Fruit fly (Drosophila melanogaster): ENCODE data around the gene Hsp26.

The Hsp26 gene

DNA sequence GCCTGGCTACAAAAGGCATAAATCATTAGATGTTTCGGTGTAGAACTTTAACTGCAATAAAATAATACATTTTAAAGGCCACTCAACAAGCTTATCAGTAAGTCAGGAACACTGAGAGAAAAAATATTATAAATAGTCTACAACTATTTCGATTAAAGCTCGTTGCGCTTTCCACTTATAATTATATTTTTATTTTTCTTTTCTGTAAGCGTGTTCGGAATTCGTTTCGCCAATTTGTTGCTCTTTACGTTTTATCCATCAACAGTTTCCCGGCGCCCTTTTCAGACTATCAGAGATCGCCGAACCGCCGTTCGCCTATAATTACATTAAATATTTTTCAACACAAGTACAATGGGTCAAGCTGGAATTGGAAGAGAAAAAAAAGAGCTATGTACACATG is 38.2 kb downstream of the Hsp26 start (continued):
- no peak for TF ChIP-seq slp2 (GFP tag; optimal IDR thresholded peaks at IDR 0.05)
- TF ChIP-seq D19A (tag; optimal IDR thresholded peaks at IDR 0.05): peak; percentile 21
- TF ChIP-seq row (GFP tag; IDR thresholded peaks at IDR 0.05): peak; percentile 56
- TF ChIP-seq rib (GFP tag; IDR thresholded peaks at IDR 0.05): no peak
- TF ChIP-seq ssp (GFP tag; IDR thresholded peaks at IDR 0.05): no peak
- TF ChIP-seq her (GFP tag; optimal IDR thresholded peaks at IDR 0.05): no peak
- peak; percentile 43 for TF ChIP-seq slbo (GFP tag; IDR thresholded peaks at IDR 0.05)
- TF ChIP-seq CG2678 (tag; optimal IDR thresholded peaks at IDR 0.05): no peak
- TF ChIP-seq Optix (GFP tag; IDR thresholded peaks at IDR 0.05): no peak
- TF ChIP-seq Dip2 (GFP tag; IDR thresholded peaks at IDR 0.05): no peak
- no peak for TF ChIP-seq amos (GFP tag; IDR thresholded peaks at IDR 0.05; ENCODE audit: partially characterized antibody)
- no peak for TF ChIP-seq hbn (GFP tag; IDR thresholded peaks at IDR 0.05; ENCODE audit: partially characterized antibody)
- TF ChIP-seq CG11504 (tag; optimal IDR thresholded peaks at IDR 0.05): peak; percentile 2
- no peak for TF ChIP-seq Hsf (GFP tag; optimal IDR thresholded peaks at IDR 0.05)
- no peak for TF ChIP-seq gro (GFP tag; optimal IDR thresholded peaks at IDR 0.05)
- TF ChIP-seq grau (tag; optimal IDR thresholded peaks at IDR 0.05): peak; percentile 7
- TF ChIP-seq CG11085 (GFP tag; IDR thresholded peaks at IDR 0.05): no peak
- TF ChIP-seq E2f2 (GFP tag; IDR thresholded peaks at IDR 0.05): no peak
- TF ChIP-seq Med (GFP tag): peak; percentile 79
- peak; percentile 37 for TF ChIP-seq CG7839 (tag; optimal IDR thresholded peaks at IDR 0.05)
- no peak for TF ChIP-seq CG2712 (tag; optimal IDR thresholded peaks at IDR 0.05)
- TF ChIP-seq chn (GFP tag; optimal IDR thresholded peaks at IDR 0.05): no peak
- TF ChIP-seq sisA (GFP tag; IDR thresholded peaks at IDR 0.05): no peak
- no peak for TF ChIP-seq CG12659 (GFP tag; optimal IDR thresholded peaks at IDR 0.05)
- TF ChIP-seq CTCF (GFP tag; optimal IDR thresholded peaks at IDR 0.05): no peak
- TF ChIP-seq sens (GFP tag): peak; percentile 70
- TF ChIP-seq CG1602 (GFP tag; optimal IDR thresholded peaks at IDR 0.05): no peak
- TF ChIP-seq Abd-B (GFP tag; optimal IDR thresholded peaks at IDR 0.05): no peak
- TF ChIP-seq CG18476 (GFP tag; optimal IDR thresholded peaks at IDR 0.05): no peak
- TF ChIP-seq Sry-δ (GFP tag; optimal IDR thresholded peaks at IDR 0.05): no peak
- no peak for TF ChIP-seq Mad (GFP tag; optimal IDR thresholded peaks at IDR 0.05)
- no peak for TF ChIP-seq sc (optimal IDR thresholded peaks at IDR 0.05)
- TF ChIP-seq sc (GFP tag; optimal IDR thresholded peaks at IDR 0.05): no peak
- no peak for TF ChIP-seq HmgZ (tag; optimal IDR thresholded peaks at IDR 0.05)
- TF ChIP-seq CG3838 (GFP tag; optimal IDR thresholded peaks at IDR 0.05): no peak
- no peak for TF ChIP-seq CG6254 (GFP tag; optimal IDR thresholded peaks at IDR 0.05)
- TF ChIP-seq danr (GFP tag; IDR thresholded peaks at IDR 0.05): no peak
- TF ChIP-seq usp (GFP tag; optimal IDR thresholded peaks at IDR 0.05): no peak
- peak; percentile 24 for TF ChIP-seq lilli (GFP tag; optimal IDR thresholded peaks at IDR 0.05)
- no peak for TF ChIP-seq Lpt (GFP tag; optimal IDR thresholded peaks at IDR 0.05)
- no peak for TF ChIP-seq Pdp1 (GFP tag; optimal IDR thresholded peaks at IDR 0.05)
- TF ChIP-seq CG12942 (GFP tag; optimal IDR thresholded peaks at IDR 0.05): no peak
- TF ChIP-seq fd96Cb (tag; optimal IDR thresholded peaks at IDR 0.05): no peak
- no peak for TF ChIP-seq tx (GFP tag; optimal IDR thresholded peaks at IDR 0.05)
- TF ChIP-seq sob (GFP tag; IDR thresholded peaks at IDR 0.05): no peak
- no peak for TF ChIP-seq Xrp1 (GFP tag; IDR thresholded peaks at IDR 0.05)
